Worm (Caenorhabditis elegans) whole organism, late embryonic: Measurements from ENCODE around the gene R12A1.3.

Source experiments
- ama-1 ChIP-seq: fragments of 150-350 bp; optimal IDR thresholded peaks from 2 replicates; lab custom pipeline; 2014
- ceh-31 ChIP-seq: sonication (generic microtip); optimal IDR thresholded peaks from 2 replicates; lab custom pipeline; 2016; ENCODE audit warnings: missing genetic modification characterization, missing compliant biosample characterization
- dmd-4 ChIP-seq: sonication (generic microtip); optimal IDR thresholded peaks from 2 replicates; lab custom pipeline; 2016; ENCODE audit warnings: borderline replicate concordance, missing genetic modification characterization, missing compliant biosample characterization
- fkh-10 ChIP-seq: fragments of 150-350 bp; optimal IDR thresholded peaks from 2 replicates; lab custom pipeline; 2014; ENCODE audit warnings: missing biosample characterization, missing genetic modification reagents, missing genetic modification characterization
- nhr-11 ChIP-seq: fragments of 150-350 bp; optimal IDR thresholded peaks from 2 replicates; lab custom pipeline; 2014; ENCODE audit warnings: missing biosample characterization, missing genetic modification characterization
- npax-4 ChIP-seq: sonication (generic microtip); optimal IDR thresholded peaks from 2 replicates; lab custom pipeline; 2016; ENCODE audit warnings: missing genetic modification characterization, missing compliant biosample characterization
- sox-4 ChIP-seq: sonication (generic microtip); optimal IDR thresholded peaks from 2 replicates; lab custom pipeline; 2017; ENCODE audit warnings: mild to moderate bottlenecking, missing genetic modification characterization, inconsistent platforms, missing compliant biosample characterization
- syd-9 ChIP-seq: sonication (generic microtip); optimal IDR thresholded peaks from 2 replicates; lab custom pipeline; 2016; ENCODE audit warnings: mild to moderate bottlenecking, missing genetic modification characterization, moderate library complexity, missing compliant biosample characterization
- unc-42 ChIP-seq: sonication (generic microtip); optimal IDR thresholded peaks from 2 replicates; lab custom pipeline; 2016; ENCODE audit warnings: missing genotype, missing genetic modification characterization, missing compliant biosample characterization
- unc-55 ChIP-seq: sonication (generic microtip); optimal IDR thresholded peaks from 2 replicates; lab custom pipeline; 2017; ENCODE audit warnings: missing biosample characterization, missing genetic modification reagents, missing genetic modification characterization

ce11 chrV:1474486-1475125 is 49.0 kb upstream of the R12A1.3 start, which contains the start of the genes F53E2.2 and unc-60:
- TF ChIP-seq ama-1 (lab: Kevin White, UChicago) = no peak
- peak; percentile 69 for TF ChIP-seq unc-42 (tag; lab: Kevin White, UChicago)
- TF ChIP-seq ceh-31 = peak; percentile 78
- TF ChIP-seq fkh-10 (GFP tag; lab: Kevin White, UChicago) = no peak
- no peak for TF ChIP-seq nhr-11 (tag; lab: Kevin White, UChicago)
- no peak for TF ChIP-seq npax-4
- peak; percentile 64 for TF ChIP-seq syd-9
- peak; percentile 90 for TF ChIP-seq unc-55
- no peak for TF ChIP-seq sox-4 (tag; lab: Kevin White, UChicago)
- no peak for TF ChIP-seq dmd-4
